Fruit fly (Drosophila melanogaster) Kc167 (cell line): Measurements from ENCODE around the gene Cog7.

ENCODE experiments used
- Myc ChIP-seq: fragments of >200 bp; optimal IDR thresholded peaks from 2 replicates; lab custom pipeline; 2017; ENCODE audit warnings: missing external identifiers
- Sin3A ChIP-seq: fragments of >200 bp; optimal IDR thresholded peaks from 2 replicates; lab custom pipeline; 2018; ENCODE audit warnings: missing external identifiers
- h ChIP-seq: fragments of >200 bp; optimal IDR thresholded peaks from 3 replicates; lab custom pipeline; 2018; ENCODE audit warnings: missing external identifiers
- psq ChIP-seq: fragments of >200 bp; optimal IDR thresholded peaks from 2 replicates; lab custom pipeline; 2017; ENCODE audit warnings: missing external identifiers
- ttk ChIP-seq: sonication (Bioruptor generic); optimal IDR thresholded peaks from 2 replicates; lab custom pipeline; 2017; ENCODE audit warnings: missing external identifiers

DNA sequence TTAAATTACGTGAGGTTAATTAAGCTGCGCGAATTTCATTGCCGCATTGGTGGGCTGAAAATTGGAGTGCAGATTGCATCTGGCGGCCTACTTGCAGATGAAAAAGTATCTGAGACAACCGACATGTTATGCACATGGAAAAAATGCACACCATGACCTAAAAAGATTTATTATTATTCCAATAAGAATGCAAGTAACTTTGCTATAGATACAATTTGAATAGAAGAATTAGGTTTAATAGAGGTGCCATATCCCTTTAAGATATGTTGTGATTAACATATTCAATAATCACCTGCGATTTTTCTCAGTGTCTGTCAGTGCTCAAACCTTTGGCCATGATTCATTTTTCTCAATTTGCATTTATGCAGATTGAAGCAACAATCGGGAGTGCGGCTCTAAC, 48.6 kb upstream of the Cog7 start:
- no peak for TF ChIP-seq ttk (lab: Kevin White, UChicago)
- TF ChIP-seq psq (lab: Kevin White, UChicago): no peak
- TF ChIP-seq Myc (lab: Kevin White, UChicago): no peak
- no peak for TF ChIP-seq Sin3A (lab: Kevin White, UChicago)
- no peak for TF ChIP-seq h (lab: Kevin White, UChicago)
